Fruit fly (Drosophila melanogaster) whole organism, embryonic: Measurements from ENCODE around the gene CG6290.

Source experiments
- ATbp ChIP-seq: fragments of 200-800 bp; sonication (Bioruptor generic); optimal IDR thresholded peaks from 2 replicates; lab custom pipeline; 2017; ENCODE audit warnings: missing biosample characterization, mild to moderate bottlenecking, missing genetic modification characterization, missing genetic modification reagents
- CG10267 ChIP-seq: fragments of 200-800 bp; sonication (Bioruptor generic); optimal IDR thresholded peaks from 2 replicates; lab custom pipeline; 2018; ENCODE audit warnings: missing biosample characterization, mild to moderate bottlenecking, missing genetic modification characterization, moderate library complexity
- CG10366 ChIP-seq: fragments of 200-800 bp; sonication (Bioruptor generic); IDR thresholded peaks from 2 replicates; pipeline ENCODE4 v1.3.6; 2022; ENCODE audit warnings: missing biosample characterization, missing genetic modification characterization
- CG12236 ChIP-seq: fragments of 200-800 bp; sonication (Bioruptor generic); optimal IDR thresholded peaks from 2 replicates; lab custom pipeline; 2016; ENCODE audit warnings: missing biosample characterization, missing genetic modification characterization
- CG1233 ChIP-seq: fragments of 200-800 bp; sonication (Bioruptor generic); optimal IDR thresholded peaks from 4 replicates; lab custom pipeline; 2018; ENCODE audit warnings: missing biosample characterization, mild to moderate bottlenecking, missing genetic modification characterization
- CG13123 ChIP-seq: fragments of 200-800 bp; sonication (Bioruptor generic); optimal IDR thresholded peaks from 2 replicates; lab custom pipeline; 2016; ENCODE audit warnings: missing biosample characterization, missing genetic modification characterization
- CG13624 ChIP-seq: fragments of 200-800 bp; sonication (Bioruptor generic); optimal IDR thresholded peaks from 2 replicates; lab custom pipeline; 2016; ENCODE audit warnings: missing biosample characterization, missing genetic modification characterization
- CG14014 ChIP-seq: fragments of 200-800 bp; sonication (Bioruptor generic); IDR thresholded peaks from 2 replicates; pipeline ENCODE4 v1.3.6; 2022; ENCODE audit warnings: missing biosample characterization, missing genetic modification characterization
- CG14441 ChIP-seq: fragments of 200-800 bp; sonication (Bioruptor generic); IDR thresholded peaks from 2 replicates; pipeline ENCODE4 v1.3.6; 2022; ENCODE audit warnings: missing biosample characterization, missing genetic modification characterization
- CG1602 ChIP-seq: fragments of 200-800 bp; sonication (Bioruptor generic); optimal IDR thresholded peaks from 3 replicates; lab custom pipeline; 2016; ENCODE audit warnings: missing biosample characterization, missing genetic modification characterization
- CG17829 ChIP-seq: fragments of 200-800 bp; optimal IDR thresholded peaks from 2 replicates; lab custom pipeline; 2019; ENCODE audit warnings: missing biosample characterization, mild to moderate bottlenecking, missing genetic modification characterization, moderate library complexity
- CG18764 ChIP-seq: fragments of 200-800 bp; sonication (Bioruptor generic); optimal IDR thresholded peaks from 3 replicates; lab custom pipeline; 2016; ENCODE audit warnings: missing biosample characterization, missing genetic modification characterization
- CG2129 ChIP-seq: fragments of 200-800 bp; sonication (Bioruptor generic); IDR thresholded peaks from 2 replicates; pipeline ENCODE4 v1.3.6; 2022; ENCODE audit warnings: missing biosample characterization, missing genetic modification characterization; ENCODE audit not compliant: partially characterized antibody
- CG30431 ChIP-seq: fragments of 200-800 bp; sonication (Bioruptor generic); optimal IDR thresholded peaks from 2 replicates; lab custom pipeline; 2017; ENCODE audit warnings: missing biosample characterization, missing genetic modification characterization
- CG3281 ChIP-seq: fragments of 200-800 bp; sonication (Bioruptor generic); optimal IDR thresholded peaks from 3 replicates; lab custom pipeline; 2017; ENCODE audit warnings: missing biosample characterization, mild to moderate bottlenecking, missing genetic modification characterization
- CG33557 ChIP-seq: fragments of 200-800 bp; sonication (Bioruptor generic); optimal IDR thresholded peaks from 2 replicates; lab custom pipeline; 2019; ENCODE audit warnings: missing biosample characterization, mild to moderate bottlenecking, missing genetic modification characterization, moderate library complexity
- CG34224 ChIP-seq: fragments of 200-800 bp; sonication (Bioruptor generic); IDR thresholded peaks from 3 replicates; pipeline ENCODE4 v1.3.6; 2022; ENCODE audit warnings: missing biosample characterization, missing genetic modification characterization; ENCODE audit not compliant: partially characterized antibody
- CG8290 ChIP-seq, 3 experiments: fragments of 200-800 bp; sonication (Bioruptor generic); optimal IDR thresholded peaks; 2 replicates each; lab custom pipeline; 2016 to 2019; ENCODE audit warnings: missing biosample characterization in 3 of 3, missing genetic modification characterization in 3 of 3, mild to moderate bottlenecking in 2 of 3, moderate library complexity in 1 of 3
- CG9797 ChIP-seq: fragments of 200-800 bp; sonication (Bioruptor generic); optimal IDR thresholded peaks from 3 replicates; lab custom pipeline; 2018; ENCODE audit warnings: missing biosample characterization, mild to moderate bottlenecking, missing genetic modification characterization
- CG9817 ChIP-seq: fragments of 200-800 bp; sonication (Bioruptor generic); optimal IDR thresholded peaks from 2 replicates; lab custom pipeline; 2018; ENCODE audit warnings: missing biosample characterization, mild to moderate bottlenecking, missing genetic modification characterization, moderate library complexity
- CrebB ChIP-seq: fragments of 200-800 bp; sonication (Bioruptor generic); optimal IDR thresholded peaks from 3 replicates; lab custom pipeline; 2018; ENCODE audit warnings: missing biosample characterization, mild to moderate bottlenecking, missing genetic modification characterization
- D ChIP-seq, 2 experiments: fragments of 200-800 bp in 1 of 2; fragments of >200 bp in 1 of 2; sonication (Bioruptor generic) in 1 of 2; optimal IDR thresholded peaks; 2 replicates in 1 of 2; 3 replicates in 1 of 2; lab custom pipeline; 2017; ENCODE audit warnings: mild to moderate bottlenecking in 1 of 2, missing biosample characterization in 1 of 2, missing genetic modification characterization in 1 of 2, missing genetic modification reagents in 1 of 2
- Dad ChIP-seq: fragments of 200-800 bp; sonication (Bioruptor generic); optimal IDR thresholded peaks from 3 replicates; lab custom pipeline; 2016; ENCODE audit warnings: missing biosample characterization, missing genetic modification characterization
- Dll ChIP-seq: fragments of 200-800 bp; sonication (Bioruptor generic); IDR thresholded peaks from 4 replicates; pipeline ENCODE4 v1.3.6; 2022; ENCODE audit warnings: missing biosample characterization, missing genetic modification characterization; ENCODE audit not compliant: partially characterized antibody
- Ets65A ChIP-seq: fragments of 200-800 bp; sonication (Bioruptor generic); peaks from one replicate; lab custom pipeline; 2016; ENCODE audit warnings: missing biosample characterization, missing genetic modification characterization
- Hmx ChIP-seq: fragments of 200-800 bp; sonication (Bioruptor generic); optimal IDR thresholded peaks from 2 replicates; lab custom pipeline; 2016; ENCODE audit warnings: missing biosample characterization, missing genetic modification characterization
- Lim3 ChIP-seq: fragments of 200-800 bp; sonication (Bioruptor generic); IDR thresholded peaks from 2 replicates; pipeline ENCODE4 v1.3.6; 2022; ENCODE audit warnings: missing biosample characterization, missing genetic modification characterization
- Mrtf ChIP-seq: fragments of 200-800 bp; sonication (Bioruptor generic); IDR thresholded peaks from 3 replicates; pipeline ENCODE4 v1.3.6; 2022; ENCODE audit warnings: missing biosample characterization, missing genetic modification characterization
- NC2β ChIP-seq: fragments of 200-800 bp; sonication (Bioruptor generic); optimal IDR thresholded peaks from 2 replicates; lab custom pipeline; 2016; ENCODE audit warnings: missing biosample characterization, missing genetic modification characterization
- NK7.1 ChIP-seq: fragments of 200-800 bp; sonication (Bioruptor generic); optimal IDR thresholded peaks from 3 replicates; lab custom pipeline; 2016; ENCODE audit warnings: missing biosample characterization, missing genetic modification characterization
- Oli ChIP-seq: fragments of 200-800 bp; sonication (Bioruptor generic); optimal IDR thresholded peaks from 2 replicates; lab custom pipeline; 2018; ENCODE audit warnings: missing biosample characterization, mild to moderate bottlenecking, missing genetic modification characterization, moderate library complexity
- Spps ChIP-seq: fragments of 200-800 bp; sonication (Bioruptor generic); optimal IDR thresholded peaks from 2 replicates; lab custom pipeline; 2018; ENCODE audit warnings: missing biosample characterization, mild to moderate bottlenecking, missing genetic modification characterization
- Taf1 ChIP-seq: fragments of 200-800 bp; sonication (Bioruptor generic); IDR thresholded peaks from 2 replicates; pipeline ENCODE4 v1.3.6; 2022; ENCODE audit warnings: missing biosample characterization, missing genetic modification characterization
- caup ChIP-seq: fragments of 200-800 bp; sonication (Bioruptor generic); optimal IDR thresholded peaks from 3 replicates; lab custom pipeline; 2017; ENCODE audit warnings: missing biosample characterization, mild to moderate bottlenecking, missing genetic modification characterization, moderate library complexity; ENCODE audit not compliant: severe bottlenecking
- dimm ChIP-seq: fragments of 200-800 bp; sonication (Bioruptor generic); IDR thresholded peaks from 2 replicates; pipeline ENCODE4 v1.3.6; 2022; ENCODE audit warnings: missing biosample characterization, missing genetic modification characterization
- dmrt11E ChIP-seq: fragments of 200-800 bp; sonication (Bioruptor generic); optimal IDR thresholded peaks from 3 replicates; lab custom pipeline; 2018; ENCODE audit warnings: missing biosample characterization, mild to moderate bottlenecking, missing genetic modification characterization, moderate library complexity
- dmrt99B ChIP-seq: fragments of 200-800 bp; sonication (Bioruptor generic); optimal IDR thresholded peaks from 2 replicates; lab custom pipeline; 2018; ENCODE audit warnings: missing biosample characterization, mild to moderate bottlenecking, missing genetic modification characterization, moderate library complexity
- eyg ChIP-seq: fragments of 200-800 bp; sonication (Bioruptor generic); optimal IDR thresholded peaks from 3 replicates; lab custom pipeline; 2016; ENCODE audit warnings: missing biosample characterization, missing genetic modification characterization
- fd96Cb ChIP-seq: fragments of 200-800 bp; sonication (Bioruptor generic); optimal IDR thresholded peaks from 2 replicates; lab custom pipeline; 2018; ENCODE audit warnings: missing biosample characterization, mild to moderate bottlenecking, missing genetic modification characterization, moderate library complexity
- mam ChIP-seq: fragments of 200-800 bp; sonication (Bioruptor generic); optimal IDR thresholded peaks from 3 replicates; lab custom pipeline; 2016; ENCODE audit warnings: missing biosample characterization, missing genetic modification characterization
- odd ChIP-seq: fragments of 200-800 bp; sonication (Bioruptor generic); optimal IDR thresholded peaks from 2 replicates; lab custom pipeline; 2017; ENCODE audit warnings: missing biosample characterization, mild to moderate bottlenecking, missing genetic modification characterization
- pho ChIP-seq: fragments of 200-800 bp; sonication (Bioruptor generic); optimal IDR thresholded peaks from 2 replicates; lab custom pipeline; 2016; ENCODE audit warnings: missing biosample characterization, missing genetic modification characterization
- phol ChIP-seq: fragments of 200-800 bp; sonication (Bioruptor generic); optimal IDR thresholded peaks from 3 replicates; lab custom pipeline; 2018; ENCODE audit warnings: missing biosample characterization, mild to moderate bottlenecking, missing genetic modification characterization, moderate library complexity
- prd ChIP-seq, 3 experiments: fragments of >200 bp in 2 of 3; fragments of 200-800 bp in 1 of 3; sonication (Bioruptor generic) in 1 of 3; optimal IDR thresholded peaks in 2 of 3; IDR thresholded peaks in 1 of 3; 2 replicates in 2 of 3; 3 replicates in 1 of 3; pipeline versions ENCODE4 v1.3.6 to Lab custom; 2017 to 2022; ENCODE audit warnings: missing biosample characterization in 1 of 3, missing genetic modification characterization in 1 of 3
- pzg ChIP-seq: fragments of 200-800 bp; sonication (Bioruptor generic); optimal IDR thresholded peaks from 3 replicates; lab custom pipeline; 2018; ENCODE audit warnings: missing biosample characterization, mild to moderate bottlenecking, missing genetic modification characterization, moderate library complexity
- ranshi ChIP-seq: fragments of 200-800 bp; sonication (Bioruptor generic); IDR thresholded peaks from 2 replicates; pipeline ENCODE4 v1.3.6; 2022; ENCODE audit warnings: missing biosample characterization, missing genetic modification characterization
- sc ChIP-seq, 3 experiments: fragments of >200 bp in 2 of 3; fragments of 200-800 bp in 1 of 3; sonication (Bioruptor generic) in 1 of 3; optimal IDR thresholded peaks; 2 replicates in 2 of 3; 3 replicates in 1 of 3; lab custom pipeline; 2017; ENCODE audit warnings: mild to moderate bottlenecking in 1 of 3, missing biosample characterization in 1 of 3, missing genetic modification characterization in 1 of 3, missing genetic modification reagents in 1 of 3
- sqz ChIP-seq: fragments of 200-800 bp; sonication (Bioruptor generic); optimal IDR thresholded peaks from 3 replicates; lab custom pipeline; 2018; ENCODE audit warnings: missing biosample characterization, mild to moderate bottlenecking, missing genetic modification characterization

CG6290 gene

dm6 chrX:18404632-18405238 is 32.6 kb upstream of the CG6290 start (continued):
- TF ChIP-seq CG8290 (GFP tag; optimal IDR thresholded peaks at IDR 0.05; lab: Kevin White, UChicago) (no peak), CG8290 (tag; optimal IDR thresholded peaks at IDR 0.05; lab: Kevin White, UChicago) (peak in 1 of 2 experiments; percentile 34), CG14014 (GFP tag; lab: Robert Waterston, UW) (no peak), Dll (0 out of 4 replicates have a peak, but pooled peaks have one; percentile 31), CG9817 (tag; lab: Kevin White, UChicago) (peak; percentile 32), dimm (GFP tag; lab: Robert Waterston, UW) (no peak), mam (peak; percentile 36), dmrt99B (tag; lab: Kevin White, UChicago) (peak; percentile 57), CG3281 (GFP tag; lab: Kevin White, UChicago) (peak; percentile 17), NC2β (no peak), CG9797 (GFP tag; lab: Kevin White, UChicago) (no peak), CG13123 (no peak), Hmx (GFP tag; lab: Kevin White, UChicago) (no peak), Oli (tag; lab: Kevin White, UChicago) (peak; percentile 51), CG12236 (GFP tag; lab: Kevin White, UChicago) (no peak), CG17829 (tag; lab: Kevin White, UChicago) (no peak), Spps (tag; lab: Kevin White, UChicago) (no peak), CG1602 (GFP tag; lab: Kevin White, UChicago) (no peak), sqz (no peak), fd96Cb (tag; lab: Kevin White, UChicago) (peak; percentile 10), ATbp (no peak), Lim3 (no peak), ranshi (GFP tag; lab: Robert Waterston, UW) (no peak), CG34224 (peak; percentile 43; the same call in 1 of the 3 replicates), CG30431 (GFP tag; lab: Kevin White, UChicago) (no peak), phol (tag; lab: Kevin White, UChicago) (peak; percentile 48), dmrt11E (tag; lab: Kevin White, UChicago) (peak; percentile 13), Ets65A (GFP tag; lab: Kevin White, UChicago) (peak; percentile 90), CG10366 (GFP tag; lab: Robert Waterston, UW) (no peak), pho (GFP tag; lab: Kevin White, UChicago) (peak; percentile 50), caup (GFP tag; lab: Kevin White, UChicago) (no peak), CG10267 (tag; lab: Kevin White, UChicago) (no peak), CG18764 (GFP tag; lab: Kevin White, UChicago) (no peak), D (optimal IDR thresholded peaks at IDR 0.05; lab: Kevin White, UChicago) (no peak), D (GFP tag; optimal IDR thresholded peaks at IDR 0.05; lab: Kevin White, UChicago) (no peak), CrebB (tag; lab: Kevin White, UChicago) (no peak), Dad (GFP tag; lab: Kevin White, UChicago) (peak; percentile 19), CG2129 (GFP tag; lab: Robert Waterston, UW) (no peak), Taf1 (GFP tag; lab: Robert Waterston, UW) (no peak), prd (optimal IDR thresholded peaks at IDR 0.05; lab: Kevin White, UChicago) (no peak), prd (GFP tag; IDR thresholded peaks at IDR 0.05; lab: Robert Waterston, UW) (no peak; the same call in 2 of the 3 replicates), odd (GFP tag; lab: Kevin White, UChicago) (no peak), NK7.1 (GFP tag; lab: Kevin White, UChicago) (no peak), CG33557 (no peak), sc (optimal IDR thresholded peaks at IDR 0.05; lab: Kevin White, UChicago) (no peak), sc (GFP tag; optimal IDR thresholded peaks at IDR 0.05; lab: Kevin White, UChicago) (no peak), Mrtf (no peak), CG13624 (GFP tag; lab: Kevin White, UChicago) (peak; percentile 7), CG14441 (GFP tag; lab: Robert Waterston, UW) (no peak), CG1233 (no peak), eyg (GFP tag; lab: Kevin White, UChicago) (peak; percentile 2), pzg (GFP tag; lab: Kevin White, UChicago) (no peak)
